Worm (Caenorhabditis elegans): Measurements from ENCODE around the gene dhs-21.

ce11 chrV:12683205-12683604 is 50.2 kb downstream of the dhs-21 start:
- TF ChIP-seq pros-1 (tag; optimal IDR thresholded peaks at IDR 0.05) (no peak), ceh-9 (tag; optimal IDR thresholded peaks at IDR 0.05) (no peak), lin-11 (tag; optimal IDR thresholded peaks at IDR 0.05) (no peak), nhr-11 (tag; optimal IDR thresholded peaks at IDR 0.05) (no peak), Y22D7AL.16 (tag; optimal IDR thresholded peaks at IDR 0.05) (no peak)

Measured in whole organism, late embryonic.